Worm (Caenorhabditis elegans) whole organism, young adult: ENCODE data around the gene col-111.

Experiments used
- C06A6.2 ChIP-seq: fragments of 200-800 bp; sonication (Bioruptor generic); conservative IDR thresholded peaks from 2 replicates; pipeline ENCODE4 v1.3.6; 2022; ENCODE audit warnings: missing genetic modification characterization, missing compliant biosample characterization
- F23B12.7 ChIP-seq: sonication (generic microtip); optimal IDR thresholded peaks from 2 replicates; lab custom pipeline; 2017; ENCODE audit warnings: missing genetic modification characterization, mild to moderate bottlenecking, missing compliant biosample characterization, antibody characterized with exemption, moderate library complexity; ENCODE audit not compliant: insufficient read depth
- F49E8.2 ChIP-seq: sonication (generic microtip); optimal IDR thresholded peaks from 3 replicates; lab custom pipeline; 2017; ENCODE audit warnings: missing genetic modification characterization, mild to moderate bottlenecking, missing compliant biosample characterization, antibody characterized with exemption, moderate library complexity; ENCODE audit not compliant: insufficient read depth
- F55B11.4 ChIP-seq: sonication (generic microtip); optimal IDR thresholded peaks from 2 replicates; lab custom pipeline; 2016; ENCODE audit warnings: missing compliant biosample characterization, missing genetic modification characterization, borderline replicate concordance; ENCODE audit not compliant: insufficient read depth
- Y56A3A.18 ChIP-seq: fragments of 200-800 bp; sonication (Bioruptor generic); IDR thresholded peaks from 2 replicates; pipeline ENCODE4 v1.3.6; 2022; ENCODE audit warnings: missing genetic modification reagents, missing genetic modification characterization, missing compliant biosample characterization
- Y67H2A.10 ChIP-seq: fragments of 200-800 bp; sonication (Bioruptor generic); conservative IDR thresholded peaks from 2 replicates; pipeline ENCODE4 v1.3.6; 2022; ENCODE audit warnings: missing genetic modification reagents, missing genetic modification characterization, missing compliant biosample characterization
- Y95B8A.8 ChIP-seq: fragments of 200-800 bp; sonication (Bioruptor generic); IDR thresholded peaks from 2 replicates; pipeline ENCODE4 v1.3.6; 2022; ENCODE audit warnings: missing genetic modification reagents, missing genetic modification characterization, missing compliant biosample characterization
- akir-1 ChIP-seq: fragments of 200-800 bp; sonication (Bioruptor generic); optimal IDR thresholded peaks from 2 replicates; lab custom pipeline; 2018; ENCODE audit warnings: mild to moderate bottlenecking, missing genetic modification characterization, moderate library complexity, missing compliant biosample characterization
- ceh-27 ChIP-seq: fragments of 200-800 bp; sonication (Bioruptor generic); optimal IDR thresholded peaks from 2 replicates; lab custom pipeline; 2018; ENCODE audit warnings: mild to moderate bottlenecking, missing genetic modification characterization, moderate library complexity, missing compliant biosample characterization
- dpff-1 ChIP-seq: sonication (generic microtip); optimal IDR thresholded peaks from 2 replicates; lab custom pipeline; 2017; ENCODE audit warnings: mild to moderate bottlenecking, missing genetic modification characterization, missing compliant biosample characterization
- dpl-1 ChIP-seq: fragments of 150-350 bp; optimal IDR thresholded peaks from 2 replicates; lab custom pipeline; 2014; ENCODE audit warnings: missing biosample characterization, missing genetic modification reagents, missing genetic modification characterization
- egl-44 ChIP-seq: fragments of 200-800 bp; sonication (Bioruptor generic); IDR thresholded peaks from 2 replicates; pipeline ENCODE4 v1.3.6; 2022; ENCODE audit warnings: missing genetic modification reagents, missing genetic modification characterization, missing compliant biosample characterization
- ekl-4 ChIP-seq: fragments of 200-800 bp; sonication (Bioruptor generic); IDR thresholded peaks from 2 replicates; pipeline ENCODE4 v1.3.6; 2022; ENCODE audit warnings: missing genetic modification reagents, missing genetic modification characterization, missing compliant biosample characterization
- hlh-26 ChIP-seq: fragments of 200-800 bp; sonication (Bioruptor generic); conservative IDR thresholded peaks from 2 replicates; pipeline ENCODE4 v1.3.6; 2022; ENCODE audit warnings: missing genetic modification reagents, missing genetic modification characterization, missing compliant biosample characterization
- hmg-20 ChIP-seq: fragments of 200-800 bp; sonication (Bioruptor generic); IDR thresholded peaks from 2 replicates; pipeline ENCODE4 v1.3.6; 2022; ENCODE audit warnings: missing genetic modification reagents, missing genetic modification characterization, missing compliant biosample characterization
- hsf-1 ChIP-seq: fragments of 200-800 bp; sonication (Bioruptor generic); IDR thresholded peaks from 2 replicates; pipeline ENCODE4 v1.3.6; 2022; ENCODE audit warnings: missing genetic modification reagents, missing genetic modification characterization, missing compliant biosample characterization
- let-607 ChIP-seq, 2 experiments: fragments of 200-800 bp in 1 of 2; sonication (Bioruptor generic) in 1 of 2; sonication (generic microtip) in 1 of 2; optimal IDR thresholded peaks; 2 replicates each; lab custom pipeline; 2016 to 2018; ENCODE audit warnings: mild to moderate bottlenecking in 2 of 2, missing compliant biosample characterization in 2 of 2, missing genetic modification characterization in 2 of 2, moderate library complexity in 2 of 2, missing genotype in 1 of 2
- lin-35 ChIP-seq, 3 experiments: fragments of 150-350 bp in 2 of 3; sonication (generic microtip) in 1 of 3; optimal IDR thresholded peaks; 2 replicates each; lab custom pipeline; 2014 to 2018; ENCODE audit warnings: missing biosample characterization in 3 of 3, missing genetic modification characterization in 3 of 3, missing genetic modification reagents in 3 of 3
- lin-40 ChIP-seq: sonication (generic microtip); optimal IDR thresholded peaks from 2 replicates; lab custom pipeline; 2016; ENCODE audit warnings: missing genetic modification characterization, mild to moderate bottlenecking, missing compliant biosample characterization, missing genotype, missing genetic modification reagents
- mcd-1 ChIP-seq: fragments of 200-800 bp; sonication (Bioruptor generic); IDR thresholded peaks from 2 replicates; pipeline ENCODE4 v1.3.6; 2022; ENCODE audit warnings: missing genetic modification reagents, missing genetic modification characterization, missing compliant biosample characterization
- mel-28 ChIP-seq: sonication (generic microtip); optimal IDR thresholded peaks from 2 replicates; lab custom pipeline; 2016; ENCODE audit warnings: borderline replicate concordance, mild to moderate bottlenecking, missing genetic modification characterization, missing compliant biosample characterization
- nfya-2 ChIP-seq: fragments of 200-800 bp; sonication (Bioruptor generic); IDR thresholded peaks from 2 replicates; pipeline ENCODE4 v1.3.6; 2022; ENCODE audit warnings: missing genetic modification reagents, missing genetic modification characterization, missing compliant biosample characterization
- nhr-80 ChIP-seq: sonication (generic microtip); optimal IDR thresholded peaks from 2 replicates; lab custom pipeline; 2016; ENCODE audit warnings: missing genetic modification characterization, missing compliant biosample characterization
- rec-8 ChIP-seq, 2 experiments: sonication (generic microtip); optimal IDR thresholded peaks; 2 replicates each; lab custom pipeline; 2016; ENCODE audit warnings: mild to moderate bottlenecking in 2 of 2, missing genetic modification characterization in 2 of 2, missing genetic modification reagents in 2 of 2, missing genotype in 2 of 2, missing biosample characterization in 1 of 2, missing compliant biosample characterization in 1 of 2, moderate library complexity in 1 of 2
- rpc-1 ChIP-seq, 2 experiments: fragments of 150-350 bp in 1 of 2; sonication (generic microtip) in 1 of 2; optimal IDR thresholded peaks; 2 replicates each; lab custom pipeline; 2014 to 2018; ENCODE audit warnings: missing biosample characterization in 1 of 2, missing genetic modification characterization in 1 of 2, missing genetic modification reagents in 1 of 2, missing genotype in 1 of 2
- sea-2 ChIP-seq: fragments of 200-800 bp; sonication (Bioruptor generic); IDR thresholded peaks from 2 replicates; pipeline ENCODE4 v1.3.6; 2022; ENCODE audit warnings: missing genetic modification characterization, missing compliant biosample characterization
- zfh-2 ChIP-seq: fragments of 200-800 bp; sonication (Bioruptor generic); conservative IDR thresholded peaks from 2 replicates; pipeline ENCODE4 v1.3.6; 2022; ENCODE audit warnings: missing genetic modification reagents, missing genetic modification characterization, missing compliant biosample characterization
- zim-3 ChIP-seq: sonication (generic microtip); optimal IDR thresholded peaks from 2 replicates; lab custom pipeline; 2017; ENCODE audit warnings: mild to moderate bottlenecking, missing genetic modification characterization, moderate library complexity, missing compliant biosample characterization
- ztf-22 ChIP-seq: fragments of 200-800 bp; sonication (Bioruptor generic); optimal IDR thresholded peaks from 2 replicates; lab custom pipeline; 2018; ENCODE audit warnings: mild to moderate bottlenecking, missing genetic modification characterization, moderate library complexity, missing compliant biosample characterization
- ztf-25 ChIP-seq: fragments of 200-800 bp; sonication (Bioruptor generic); IDR thresholded peaks from 2 replicates; pipeline ENCODE4 v1.3.6; 2022; ENCODE audit warnings: missing genetic modification reagents, missing genetic modification characterization, missing compliant biosample characterization

col-111 gene

ce11 chrIV:4686291-4686830 lies 28.6 kb upstream of the col-111 start:
- TF ChIP-seq ztf-22 (GFP tag; lab: Kevin White, UChicago) (no peak), Y67H2A.10 (GFP tag; lab: Robert Waterston, UW) (no peak), let-607 (tag; optimal IDR thresholded peaks at IDR 0.05; lab: Kevin White, UChicago) (no peak), hsf-1 (GFP tag; lab: Robert Waterston, UW) (no peak), zfh-2 (GFP tag; lab: Robert Waterston, UW) (no peak), ceh-27 (GFP tag; lab: Kevin White, UChicago) (no peak), dpl-1 (GFP tag; lab: Kevin White, UChicago) (no peak), rec-8 (tag; optimal IDR thresholded peaks at IDR 0.05; lab: Kevin White, UChicago) (no peak), dpff-1 (no peak), rpc-1 (optimal IDR thresholded peaks at IDR 0.05; lab: Kevin White, UChicago) (no peak), rpc-1 (tag; optimal IDR thresholded peaks at IDR 0.05; lab: Kevin White, UChicago) (no peak), mcd-1 (GFP tag; lab: Robert Waterston, UW) (no peak), C06A6.2 (GFP tag; lab: Robert Waterston, UW) (no peak), Y95B8A.8 (GFP tag; lab: Robert Waterston, UW) (no peak), Y56A3A.18 (GFP tag; lab: Robert Waterston, UW) (no peak), F49E8.2 (tag; lab: Kevin White, UChicago) (no peak), sea-2 (GFP tag; lab: Robert Waterston, UW) (no peak)
- TF ChIP-seq, all 124 proteins: peak for 0

- no peak for TF ChIP-seq nhr-80 (tag; lab: Kevin White, UChicago)
- no peak for TF ChIP-seq egl-44 (GFP tag; lab: Robert Waterston, UW)
- TF ChIP-seq dpl-1 (GFP tag; lab: Kevin White, UChicago) = no peak
- no peak for TF ChIP-seq nfya-2 (GFP tag; lab: Robert Waterston, UW)
Observed at ce11 chrIV:4683149-4683548, 25.4 kb upstream of the col-111 start.

ce11 chrIV:4678718-4679117 lies 20.9 kb upstream of the col-111 start, which contains the start of gene kin-36:
Gene kin-36 (plus strand): TSS chrIV:4679018.
- TF ChIP-seq F55B11.4 (tag; lab: Kevin White, UChicago) (no peak), F23B12.7 (tag; lab: Kevin White, UChicago) (no peak), Y95B8A.8 (GFP tag; lab: Robert Waterston, UW) (no peak), lin-35 (GFP tag; optimal IDR thresholded peaks at IDR 0.05; lab: Kevin White, UChicago) (no peak), zim-3 (no peak), akir-1 (GFP tag; lab: Kevin White, UChicago) (no peak), mel-28 (tag; lab: Kevin White, UChicago) (no peak), ztf-25 (no peak), hmg-20 (GFP tag; lab: Robert Waterston, UW) (no peak), hlh-26 (GFP tag; lab: Robert Waterston, UW) (no peak), lin-40 (tag; lab: Kevin White, UChicago) (no peak)
- TF ChIP-seq, all 124 proteins: peak for 0

DNA sequence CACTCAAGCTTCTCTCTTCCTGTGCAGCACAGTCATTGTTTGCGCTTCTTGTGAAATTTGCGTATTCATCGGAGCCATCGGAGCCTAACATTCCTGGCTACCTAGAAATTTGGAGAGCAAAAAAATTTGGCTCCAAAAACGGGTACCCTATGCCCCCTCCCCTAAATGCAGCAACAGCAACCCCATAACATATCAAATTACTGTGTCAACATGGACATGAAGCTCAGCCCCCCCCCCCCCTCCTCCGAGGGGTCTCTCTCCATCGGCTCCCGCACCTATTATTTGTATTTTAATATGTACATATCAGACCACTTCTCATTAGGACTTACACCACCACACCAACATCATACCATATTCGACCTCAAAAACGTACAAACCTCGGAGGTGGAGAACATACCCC lies 16.5 kb upstream of the col-111 start:
- no peak for TF ChIP-seq ekl-4 (GFP tag; lab: Robert Waterston, UW)
- peak; percentile 55; the same call in 1 of the 2 replicates for TF ChIP-seq zfh-2 (GFP tag; lab: Robert Waterston, UW)
